Worm (Caenorhabditis elegans) whole organism, late embryonic: ENCODE results near the gene lin-25.

ENCODE experiments used
- C08G9.2 ChIP-seq: sonication (generic microtip); optimal IDR thresholded peaks from 2 replicates; lab custom pipeline; 2016; ENCODE audit warnings: mild to moderate bottlenecking, missing genetic modification characterization, moderate library complexity, missing compliant biosample characterization
- ahr-1 ChIP-seq: sonication (generic microtip); optimal IDR thresholded peaks from 2 replicates; lab custom pipeline; 2016; ENCODE audit warnings: missing genetic modification characterization, missing compliant biosample characterization
- ama-1 ChIP-seq: fragments of 150-350 bp; optimal IDR thresholded peaks from 2 replicates; lab custom pipeline; 2014
- ceh-19 ChIP-seq: fragments of 200-800 bp; sonication (Bioruptor generic); optimal IDR thresholded peaks from 2 replicates; lab custom pipeline; 2018; ENCODE audit warnings: mild to moderate bottlenecking, missing genetic modification characterization, missing compliant biosample characterization
- ceh-22 ChIP-seq: sonication (generic microtip); optimal IDR thresholded peaks from 2 replicates; lab custom pipeline; 2017; ENCODE audit warnings: missing biosample characterization, missing genetic modification characterization
- fkh-10 ChIP-seq: fragments of 150-350 bp; optimal IDR thresholded peaks from 2 replicates; lab custom pipeline; 2014; ENCODE audit warnings: missing biosample characterization, missing genetic modification reagents, missing genetic modification characterization
- nfya-1 ChIP-seq: sonication (generic microtip); optimal IDR thresholded peaks from 2 replicates; lab custom pipeline; 2017; ENCODE audit warnings: missing genetic modification characterization, mild to moderate bottlenecking, missing compliant biosample characterization, antibody characterized with exemption, moderate library complexity
- npax-4 ChIP-seq: sonication (generic microtip); optimal IDR thresholded peaks from 2 replicates; lab custom pipeline; 2016; ENCODE audit warnings: missing genetic modification characterization, missing compliant biosample characterization
- odd-2 ChIP-seq: sonication (generic microtip); optimal IDR thresholded peaks from 2 replicates; lab custom pipeline; 2017; ENCODE audit warnings: antibody characterized with exemption, mild to moderate bottlenecking, missing genetic modification characterization, missing compliant biosample characterization
- pag-3 ChIP-seq: sonication (generic microtip); optimal IDR thresholded peaks from 2 replicates; lab custom pipeline; 2016; ENCODE audit warnings: missing compliant biosample characterization, missing genetic modification characterization, borderline replicate concordance
- ref-2 ChIP-seq: sonication (generic microtip); optimal IDR thresholded peaks from 2 replicates; lab custom pipeline; 2016; ENCODE audit warnings: missing genetic modification characterization, missing compliant biosample characterization
- ztf-16 ChIP-seq: sonication (generic microtip); optimal IDR thresholded peaks from 2 replicates; lab custom pipeline; 2017; ENCODE audit warnings: missing genetic modification characterization, missing compliant biosample characterization

- no peak for TF ChIP-seq ceh-19 (GFP tag; lab: Kevin White, UChicago)
- TF ChIP-seq ahr-1 (tag; lab: Kevin White, UChicago): no peak
- no peak for TF ChIP-seq odd-2 (tag; lab: Kevin White, UChicago)
- TF ChIP-seq nfya-1 (tag; lab: Kevin White, UChicago): no peak
- no peak for TF ChIP-seq npax-4 (tag; lab: Kevin White, UChicago)
- TF ChIP-seq C08G9.2: no peak
- no peak for TF ChIP-seq fkh-10 (GFP tag; lab: Kevin White, UChicago)
- TF ChIP-seq ztf-16 (tag; lab: Kevin White, UChicago): no peak
- TF ChIP-seq pag-3: no peak
- TF ChIP-seq ceh-22 (tag; lab: Kevin White, UChicago): no peak
- no peak for TF ChIP-seq ama-1 (lab: Kevin White, UChicago)
- no peak for TF ChIP-seq ref-2 (tag; lab: Kevin White, UChicago)
Measured at ce11 chrV:12629743-12630142, 20.0 kb upstream of the lin-25 start, which contains the start of gene F56H9.6.
